Worm (Caenorhabditis elegans): ENCODE results near the gene try-9.

The try-9 gene

ce11 chrII:4339882-4340281, 28.1 kb upstream of the try-9 start, which contains the start of gene athp-2:
athp-2 (plus strand) TSS chrII:4340182.
- TF ChIP-seq dox-1 (GFP tag; IDR thresholded peaks at IDR 0.05) (no peak), mes-4 (tag; optimal IDR thresholded peaks at IDR 0.05) (no peak), snpc-4 (GFP tag; optimal IDR thresholded peaks at IDR 0.05) (no peak), snpc-4 (tag; optimal IDR thresholded peaks at IDR 0.05) (no peak), pbrm-1 (GFP tag; IDR thresholded peaks at IDR 0.05) (no peak), madf-6 (GFP tag; IDR thresholded peaks at IDR 0.05) (no peak), akir-1 (GFP tag; optimal IDR thresholded peaks at IDR 0.05) (no peak), Y53F4B.3 (GFP tag; IDR thresholded peaks at IDR 0.05) (no peak), lin-40 (tag; optimal IDR thresholded peaks at IDR 0.05) (no peak), lin-35 (GFP tag; optimal IDR thresholded peaks at IDR 0.05) (no peak), C06A6.2 (GFP tag; conservative IDR thresholded peaks at IDR 0.05) (no peak), ztf-6 (GFP tag; IDR thresholded peaks at IDR 0.05) (no peak), K11D2.4 (GFP tag; IDR thresholded peaks at IDR 0.05) (no peak), nfya-2 (GFP tag; IDR thresholded peaks at IDR 0.05) (no peak), dpff-1 (tag; optimal IDR thresholded peaks at IDR 0.05) (no peak), ceh-40 (GFP tag; IDR thresholded peaks at IDR 0.05) (no peak)

- TF ChIP-seq nfyb-1 (GFP tag; IDR thresholded peaks at IDR 0.05) (peak; percentile 90), hmg-1.2 (GFP tag; IDR thresholded peaks at IDR 0.05) (no peak), snpc-3.4 (tag; optimal IDR thresholded peaks at IDR 0.05) (no peak)
Observed at ce11 chrII:4341484-4341883, 26.5 kb upstream of the try-9 start.

ce11 chrII:4344317-4344716, 23.7 kb upstream of the try-9 start:
- peak; percentile 84 for TF ChIP-seq zfh-2 (GFP tag; conservative IDR thresholded peaks at IDR 0.05)
- no peak for TF ChIP-seq akir-1 (GFP tag; optimal IDR thresholded peaks at IDR 0.05)

- no peak for TF ChIP-seq Y53F4B.3 (GFP tag; IDR thresholded peaks at IDR 0.05)
- no peak for TF ChIP-seq bed-2 (GFP tag; IDR thresholded peaks at IDR 0.05)
- no peak for TF ChIP-seq lsl-1 (GFP tag; optimal IDR thresholded peaks at IDR 0.05)
- no peak for TF ChIP-seq mxl-1 (tag; optimal IDR thresholded peaks at IDR 0.05)
- TF ChIP-seq tbp1 (GFP tag; optimal IDR thresholded peaks at IDR 0.05): no peak
- TF ChIP-seq F37B4.10 (GFP tag; IDR thresholded peaks at IDR 0.05): no peak
- TF ChIP-seq B0336.3 (GFP tag; IDR thresholded peaks at IDR 0.05): no peak
- no peak for TF ChIP-seq attf-3 (GFP tag; conservative IDR thresholded peaks at IDR 0.05)
- no peak for TF ChIP-seq lin-54 (GFP tag; optimal IDR thresholded peaks at IDR 0.05)
- no peak for TF ChIP-seq let-526 (GFP tag; IDR thresholded peaks at IDR 0.05)
- TF ChIP-seq ceh-40 (GFP tag; IDR thresholded peaks at IDR 0.05): no peak
- TF ChIP-seq cebp-2 (GFP tag; IDR thresholded peaks at IDR 0.05): no peak
- TF ChIP-seq somi-1 (GFP tag; optimal IDR thresholded peaks at IDR 0.05): no peak
- no peak for TF ChIP-seq hsf-1 (GFP tag; IDR thresholded peaks at IDR 0.05)
- no peak for TF ChIP-seq F10E7.11 (tag; optimal IDR thresholded peaks at IDR 0.05)
- TF ChIP-seq K11D2.4 (GFP tag; IDR thresholded peaks at IDR 0.05): no peak
- no peak for TF ChIP-seq F39B2.1 (GFP tag; IDR thresholded peaks at IDR 0.05)
- no peak for TF ChIP-seq aptf-2 (GFP tag; conservative IDR thresholded peaks at IDR 0.05)
- TF ChIP-seq F33H1.4 (GFP tag; IDR thresholded peaks at IDR 0.05): no peak
Observed at ce11 chrII:4350888-4351287, 17.1 kb upstream of the try-9 start, which contains the start of gene H20J04.9. H20J04.9 (plus strand) TSS chrII:4351188.

Data from whole organism, young adult.